Worm (Caenorhabditis elegans): ENCODE data around the gene F14H12.6.
A peak's percentile ranks its signal among the peaks of the same experiment; 100 is the strongest.

DNA sequence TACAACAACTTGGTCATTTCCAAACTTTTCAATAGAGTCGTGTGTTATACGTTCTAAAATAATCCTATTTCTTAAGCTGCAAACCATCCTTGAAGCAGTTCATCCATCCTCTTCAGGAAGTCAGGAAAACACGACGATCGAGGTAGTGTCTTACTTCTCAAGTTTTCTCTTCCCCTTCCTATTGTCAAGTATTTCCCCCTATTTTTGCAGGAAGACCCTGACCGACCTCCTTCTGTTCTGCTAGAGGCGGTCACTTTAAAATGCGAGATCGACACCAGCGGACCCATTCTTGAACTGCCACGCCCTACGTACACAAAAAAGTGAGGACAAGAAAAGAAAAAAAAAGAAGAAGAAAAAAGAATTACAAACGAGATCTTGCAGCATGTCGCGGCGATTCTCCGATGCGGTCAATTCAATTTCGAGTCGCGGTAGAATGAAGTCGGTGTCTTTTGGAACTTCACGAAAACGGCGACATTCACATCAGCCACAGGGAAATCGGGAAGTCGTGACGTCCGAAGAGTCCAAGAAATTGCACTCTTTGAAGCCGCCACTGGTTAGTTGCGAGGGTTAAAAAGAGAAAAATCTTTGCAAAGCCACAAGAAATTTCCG lies 34.4 kb downstream of the F14H12.6 start:
- TF ChIP-seq ztf-11 (tag; optimal IDR thresholded peaks at IDR 0.05) (no peak), nhr-237 (tag; optimal IDR thresholded peaks at IDR 0.05) (no peak), snpc-4 (tag; optimal IDR thresholded peaks at IDR 0.05) (no peak), mab-5 (tag; optimal IDR thresholded peaks at IDR 0.05) (no peak), pha-4 (tag; optimal IDR thresholded peaks at IDR 0.05) (no peak), ham-2 (GFP tag; optimal IDR thresholded peaks at IDR 0.05) (no peak), ces-1 (GFP tag; optimal IDR thresholded peaks at IDR 0.05) (peak; percentile 41), nhr-76 (tag; optimal IDR thresholded peaks at IDR 0.05) (no peak), unc-62 (GFP tag; optimal IDR thresholded peaks at IDR 0.05) (no peak), unc-39 (tag; optimal IDR thresholded peaks at IDR 0.05) (no peak), nhr-28 (tag; optimal IDR thresholded peaks at IDR 0.05) (no peak), M03D4.4 (tag; optimal IDR thresholded peaks at IDR 0.05) (no peak), zip-8 (tag; optimal IDR thresholded peaks at IDR 0.05) (no peak), lin-13 (tag; optimal IDR thresholded peaks at IDR 0.05) (no peak)
